Fruit fly (Drosophila melanogaster) whole organism, embryonic: Measurements from ENCODE around the gene Psn.
A peak's percentile ranks its signal among the peaks of the same experiment; 100 is the strongest.

Source experiments
- Adf1 ChIP-seq: fragments of 200-800 bp; sonication (Bioruptor generic); IDR thresholded peaks from 2 replicates; pipeline ENCODE4 v1.3.6; 2022; ENCODE audit warnings: missing biosample characterization, missing genetic modification characterization
- Awh ChIP-seq: fragments of 200-800 bp; sonication (Bioruptor generic); IDR thresholded peaks from 2 replicates; pipeline ENCODE4, ENCODE4 v1.3.6; 2022; ENCODE audit warnings: missing biosample characterization, missing genetic modification characterization
- B-H2 ChIP-seq: fragments of 200-800 bp; sonication (Bioruptor generic); optimal IDR thresholded peaks from 2 replicates; lab custom pipeline; 2018; ENCODE audit warnings: missing biosample characterization, mild to moderate bottlenecking, missing genetic modification characterization
- BEAF-32 ChIP-seq: fragments of 200-800 bp; sonication (Bioruptor generic); optimal IDR thresholded peaks from 3 replicates; lab custom pipeline; 2017; ENCODE audit warnings: missing biosample characterization, missing genetic modification characterization, mild to moderate bottlenecking, moderate library complexity, missing genetic modification reagents
- CG10209 ChIP-seq: fragments of 200-800 bp; sonication (Bioruptor generic); optimal IDR thresholded peaks from 3 replicates; lab custom pipeline; 2017; ENCODE audit warnings: missing biosample characterization, mild to moderate bottlenecking, missing genetic modification characterization, missing genetic modification reagents
- CG10462 ChIP-seq: fragments of 200-800 bp; sonication (Bioruptor generic); optimal IDR thresholded peaks from 2 replicates; lab custom pipeline; 2016; ENCODE audit warnings: missing biosample characterization, missing genetic modification characterization
- CG10959 ChIP-seq: fragments of 200-800 bp; sonication (Bioruptor generic); IDR thresholded peaks from 2 replicates; pipeline ENCODE4 v1.3.6; 2022; ENCODE audit warnings: missing biosample characterization, missing genetic modification characterization
- CG11696 ChIP-seq: fragments of 200-800 bp; sonication (Bioruptor generic); IDR thresholded peaks from 2 replicates; pipeline ENCODE4 v1.3.6; 2022; ENCODE audit warnings: missing biosample characterization, missing genetic modification characterization
- CG12071 ChIP-seq: fragments of 200-800 bp; sonication (Bioruptor generic); optimal IDR thresholded peaks from 3 replicates; lab custom pipeline; 2018; ENCODE audit warnings: missing biosample characterization, mild to moderate bottlenecking, missing genetic modification characterization
- CG12219 ChIP-seq: fragments of 200-800 bp; sonication (Bioruptor generic); optimal IDR thresholded peaks from 3 replicates; lab custom pipeline; 2018; ENCODE audit warnings: missing biosample characterization, mild to moderate bottlenecking, missing genetic modification characterization
- CG12391 ChIP-seq: fragments of 200-800 bp; sonication (Bioruptor generic); optimal IDR thresholded peaks from 3 replicates; lab custom pipeline; 2018; ENCODE audit warnings: missing biosample characterization, mild to moderate bottlenecking, missing genetic modification characterization, moderate library complexity
- CG15514 ChIP-seq: fragments of 200-800 bp; sonication (Bioruptor generic); optimal IDR thresholded peaks from 3 replicates; lab custom pipeline; 2017; ENCODE audit warnings: missing biosample characterization, missing genetic modification characterization, mild to moderate bottlenecking, moderate library complexity, missing genetic modification reagents
- CG16779 ChIP-seq: fragments of 200-800 bp; sonication (Bioruptor generic); IDR thresholded peaks from 2 replicates; pipeline ENCODE4 v1.3.6; 2022; ENCODE audit warnings: missing biosample characterization, missing genetic modification characterization
- CG32772 ChIP-seq: fragments of 200-800 bp; sonication (Bioruptor generic); IDR thresholded peaks from 2 replicates; pipeline ENCODE4 v1.3.6; 2022; ENCODE audit warnings: missing biosample characterization, missing genetic modification characterization
- CG33213 ChIP-seq: fragments of 200-800 bp; sonication (Bioruptor generic); optimal IDR thresholded peaks from 3 replicates; lab custom pipeline; 2016; ENCODE audit warnings: missing biosample characterization, missing genetic modification characterization
- CG3407 ChIP-seq: fragments of 200-800 bp; sonication (Bioruptor generic); optimal IDR thresholded peaks from 2 replicates; lab custom pipeline; 2018; ENCODE audit warnings: missing biosample characterization, mild to moderate bottlenecking, missing genetic modification characterization
- CG34422 ChIP-seq: fragments of 200-800 bp; sonication (Bioruptor generic); IDR thresholded peaks from 3 replicates; pipeline ENCODE4 v1.3.6; 2022; ENCODE audit warnings: missing biosample characterization, missing genetic modification characterization
- CG4328 ChIP-seq: fragments of 200-800 bp; sonication (Bioruptor generic); optimal IDR thresholded peaks from 3 replicates; lab custom pipeline; 2017; ENCODE audit warnings: missing biosample characterization, missing genetic modification reagents, missing genetic modification characterization
- CG6254 ChIP-seq: fragments of 200-800 bp; sonication (Bioruptor generic); optimal IDR thresholded peaks from 3 replicates; lab custom pipeline; 2017; ENCODE audit warnings: mild to moderate bottlenecking, missing biosample characterization, missing genetic modification reagents, missing genetic modification characterization
- Deaf1 ChIP-seq: fragments of 200-800 bp; optimal IDR thresholded peaks from 3 replicates; lab custom pipeline; 2019; ENCODE audit warnings: missing biosample characterization, mild to moderate bottlenecking, missing genetic modification characterization, moderate library complexity
- Gsc ChIP-seq: fragments of 200-800 bp; sonication (Bioruptor generic); IDR thresholded peaks from 2 replicates; pipeline ENCODE4 v1.3.6; 2022; ENCODE audit warnings: missing biosample characterization, missing genetic modification characterization
- Gug ChIP-seq: fragments of 200-800 bp; sonication (Bioruptor generic); IDR thresholded peaks from 4 replicates; pipeline ENCODE4 v1.3.6; 2022; ENCODE audit warnings: missing biosample characterization, missing genetic modification characterization
- Hand ChIP-seq: fragments of 200-800 bp; sonication (Bioruptor generic); optimal IDR thresholded peaks from 2 replicates; lab custom pipeline; 2017; ENCODE audit warnings: mild to moderate bottlenecking, missing biosample characterization, missing genetic modification reagents, missing genetic modification characterization
- Hr39 ChIP-seq: fragments of >200 bp; optimal IDR thresholded peaks from 2 replicates; lab custom pipeline; 2017
- Myb ChIP-seq: fragments of 200-800 bp; sonication (Bioruptor generic); optimal IDR thresholded peaks from 2 replicates; lab custom pipeline; 2016; ENCODE audit warnings: missing biosample characterization, missing genetic modification characterization
- NC2β ChIP-seq: fragments of 200-800 bp; sonication (Bioruptor generic); optimal IDR thresholded peaks from 2 replicates; lab custom pipeline; 2016; ENCODE audit warnings: missing biosample characterization, missing genetic modification characterization
- Nf-YA ChIP-seq: fragments of 200-800 bp; sonication (Bioruptor generic); IDR thresholded peaks from 2 replicates; pipeline ENCODE4 v1.3.6; 2022; ENCODE audit warnings: missing biosample characterization, missing genetic modification characterization
- NfI ChIP-seq: fragments of 200-800 bp; sonication (Bioruptor generic); optimal IDR thresholded peaks from 3 replicates; lab custom pipeline; 2018; ENCODE audit warnings: missing biosample characterization, mild to moderate bottlenecking, missing genetic modification characterization, moderate library complexity
- Sox100B ChIP-seq: fragments of 200-800 bp; sonication (Bioruptor generic); optimal IDR thresholded peaks from 3 replicates; lab custom pipeline; 2018; ENCODE audit warnings: missing biosample characterization, mild to moderate bottlenecking, missing genetic modification characterization
- ato ChIP-seq: fragments of 200-800 bp; sonication (Bioruptor generic); IDR thresholded peaks from 2 replicates; pipeline ENCODE4 v1.3.6; 2022; ENCODE audit warnings: missing biosample characterization, missing genetic modification characterization; ENCODE audit not compliant: partially characterized antibody
- bsh ChIP-seq, 2 experiments: fragments of 200-800 bp; sonication (Bioruptor generic); optimal IDR thresholded peaks; 2 replicates each; lab custom pipeline; 2017 to 2018; ENCODE audit warnings: mild to moderate bottlenecking in 2 of 2, missing biosample characterization in 2 of 2, missing genetic modification characterization in 2 of 2, moderate library complexity in 1 of 2
- dati ChIP-seq: fragments of 200-800 bp; sonication (Bioruptor generic); IDR thresholded peaks from 2 replicates; pipeline ENCODE4 v1.3.6; 2022; ENCODE audit warnings: missing biosample characterization, missing genetic modification characterization
- gce ChIP-seq: fragments of 200-800 bp; sonication (Bioruptor generic); IDR thresholded peaks from 3 replicates; pipeline ENCODE4 v1.3.6; 2022; ENCODE audit warnings: missing biosample characterization, missing genetic modification characterization
- gfzf ChIP-seq: fragments of 200-800 bp; sonication (Bioruptor generic); optimal IDR thresholded peaks from 2 replicates; lab custom pipeline; 2016; ENCODE audit warnings: missing biosample characterization, mild to moderate bottlenecking, missing genetic modification characterization, moderate library complexity
- ham ChIP-seq: fragments of 200-800 bp; sonication (Bioruptor generic); IDR thresholded peaks from 2 replicates; pipeline ENCODE4 v1.3.6; 2022; ENCODE audit warnings: missing biosample characterization, missing genetic modification characterization
- hbn ChIP-seq: fragments of 200-800 bp; sonication (Bioruptor generic); IDR thresholded peaks from 2 replicates; pipeline ENCODE4 v1.3.6; 2022; ENCODE audit warnings: missing biosample characterization, missing genetic modification characterization; ENCODE audit not compliant: partially characterized antibody
- her ChIP-seq: fragments of 200-800 bp; sonication (Bioruptor generic); optimal IDR thresholded peaks from 2 replicates; lab custom pipeline; 2016; ENCODE audit warnings: missing biosample characterization, missing genetic modification characterization
- insv ChIP-seq, 2 experiments: fragments of 200-800 bp; sonication (Bioruptor generic); optimal IDR thresholded peaks; 3 replicates each; lab custom pipeline; 2016 to 2018; ENCODE audit warnings: missing biosample characterization in 2 of 2, missing genetic modification characterization in 2 of 2
- ken ChIP-seq: fragments of 200-800 bp; sonication (Bioruptor generic); IDR thresholded peaks from 3 replicates; pipeline ENCODE4 v1.3.6; 2022; ENCODE audit warnings: missing biosample characterization, missing genetic modification characterization
- klu ChIP-seq: fragments of 200-800 bp; sonication (Bioruptor generic); IDR thresholded peaks from 2 replicates; pipeline ENCODE4 v1.3.6; 2022; ENCODE audit warnings: missing biosample characterization, missing genetic modification characterization
- lab ChIP-seq: fragments of 200-800 bp; sonication (Bioruptor generic); optimal IDR thresholded peaks from 3 replicates; lab custom pipeline; 2017; ENCODE audit warnings: missing biosample characterization, missing genetic modification characterization, mild to moderate bottlenecking, moderate library complexity, missing genetic modification reagents
- lilli ChIP-seq: fragments of 200-800 bp; sonication (Bioruptor generic); optimal IDR thresholded peaks from 3 replicates; lab custom pipeline; 2016; ENCODE audit warnings: missing biosample characterization, missing genetic modification characterization
- prd ChIP-seq, 3 experiments: fragments of >200 bp in 2 of 3; fragments of 200-800 bp in 1 of 3; sonication (Bioruptor generic) in 1 of 3; optimal IDR thresholded peaks in 2 of 3; IDR thresholded peaks in 1 of 3; 2 replicates in 2 of 3; 3 replicates in 1 of 3; pipeline versions ENCODE4 v1.3.6 to Lab custom; 2017 to 2022; ENCODE audit warnings: missing biosample characterization in 1 of 3, missing genetic modification characterization in 1 of 3
- repo ChIP-seq: fragments of 200-800 bp; sonication (Bioruptor generic); optimal IDR thresholded peaks from 2 replicates; lab custom pipeline; 2016; ENCODE audit warnings: missing biosample characterization, missing genetic modification characterization
- row ChIP-seq: fragments of 200-800 bp; sonication (Bioruptor generic); IDR thresholded peaks from 3 replicates; pipeline ENCODE4 v1.3.6; 2022; ENCODE audit warnings: missing biosample characterization, missing genetic modification characterization
- seq ChIP-seq: fragments of 200-800 bp; sonication (Bioruptor generic); IDR thresholded peaks from 2 replicates; pipeline ENCODE4 v1.3.6; 2022; ENCODE audit warnings: missing biosample characterization, missing genetic modification characterization
- tgo ChIP-seq: fragments of 200-800 bp; sonication (Bioruptor generic); IDR thresholded peaks from 3 replicates; pipeline ENCODE4 v1.3.6; 2022; ENCODE audit warnings: missing biosample characterization, missing genetic modification characterization
- wek ChIP-seq: fragments of 200-800 bp; sonication (Bioruptor generic); optimal IDR thresholded peaks from 3 replicates; lab custom pipeline; 2018; ENCODE audit warnings: missing biosample characterization, mild to moderate bottlenecking, missing genetic modification characterization, moderate library complexity
- zen2 ChIP-seq: fragments of 200-800 bp; sonication (Bioruptor generic); IDR thresholded peaks from 3 replicates; pipeline ENCODE4 v1.3.6; 2022; ENCODE audit warnings: missing biosample characterization, missing genetic modification characterization; ENCODE audit not compliant: partially characterized antibody
- zfh1 ChIP-seq: fragments of 200-800 bp; sonication (Bioruptor generic); IDR thresholded peaks from 3 replicates; pipeline ENCODE4 v1.3.6; 2022; ENCODE audit warnings: missing biosample characterization, missing genetic modification characterization
- zfh2 ChIP-seq: fragments of 200-800 bp; sonication (Bioruptor generic); optimal IDR thresholded peaks from 2 replicates; lab custom pipeline; 2016; ENCODE audit warnings: missing biosample characterization, missing genetic modification characterization

Gene Psn

dm6 chr3L:20388983-20389382 lies 43.3 kb upstream of the Psn start (continued):
- TF ChIP-seq lilli (GFP tag; lab: Kevin White, UChicago) = peak; percentile 68
- TF ChIP-seq Hr39 = no peak
- peak; percentile 57 for TF ChIP-seq her (GFP tag; lab: Kevin White, UChicago)
- TF ChIP-seq CG6254 (GFP tag; lab: Kevin White, UChicago) = no peak
- TF ChIP-seq repo (GFP tag; lab: Kevin White, UChicago) = no peak
- TF ChIP-seq zfh2 (GFP tag; lab: Kevin White, UChicago) = peak; percentile 7
- TF ChIP-seq gfzf (GFP tag; lab: Kevin White, UChicago) = no peak
- no peak for TF ChIP-seq Sox100B (GFP tag; lab: Kevin White, UChicago)
- peak; percentile 57; the same call in 1 of the 3 replicates for TF ChIP-seq CG34422 (GFP tag; lab: Robert Waterston, UW)
- no peak for TF ChIP-seq CG3407 (GFP tag; lab: Kevin White, UChicago)
- no peak for TF ChIP-seq CG4328 (GFP tag; lab: Kevin White, UChicago)
- TF ChIP-seq seq (GFP tag; lab: Robert Waterston, UW) = peak; percentile 30; the same call in 1 of the 2 replicates
- TF ChIP-seq prd (optimal IDR thresholded peaks at IDR 0.05; lab: Kevin White, UChicago) = no peak
- peak; percentile 49; the same call in 1 of the 3 replicates for TF ChIP-seq prd (GFP tag; IDR thresholded peaks at IDR 0.05; lab: Robert Waterston, UW)
- TF ChIP-seq ham (GFP tag; lab: Robert Waterston, UW) = no peak
- TF ChIP-seq Deaf1 (tag; lab: Kevin White, UChicago) = peak; percentile 17
- TF ChIP-seq hbn (GFP tag; lab: Robert Waterston, UW) = no peak
- TF ChIP-seq zen2 (GFP tag; lab: Robert Waterston, UW) = no peak
- peak; percentile 44 for TF ChIP-seq NfI (GFP tag; lab: Kevin White, UChicago)
- TF ChIP-seq Myb (GFP tag; lab: Kevin White, UChicago) = peak; percentile 13
- no peak for TF ChIP-seq Gsc
- TF ChIP-seq CG33213 (GFP tag; lab: Kevin White, UChicago) = no peak
- peak; percentile 67 for TF ChIP-seq lab (GFP tag; lab: Kevin White, UChicago)
- TF ChIP-seq BEAF-32 (GFP tag; lab: Kevin White, UChicago) = no peak
- TF ChIP-seq CG10959 = no peak
- no peak for TF ChIP-seq CG32772 (GFP tag; lab: Robert Waterston, UW)
- TF ChIP-seq B-H2 (GFP tag; lab: Kevin White, UChicago) = no peak
- TF ChIP-seq zfh1 (GFP tag; lab: Robert Waterston, UW) = no peak
- TF ChIP-seq Gug (GFP tag; lab: Robert Waterston, UW) = peak; percentile 22; the same call in 1 of the 4 replicates
- TF ChIP-seq Hand (GFP tag; lab: Kevin White, UChicago) = no peak
- no peak for TF ChIP-seq CG16779
- peak; percentile 18 for TF ChIP-seq CG12071
- no peak for TF ChIP-seq Nf-YA (GFP tag; lab: Robert Waterston, UW)
- TF ChIP-seq ken (GFP tag; lab: Robert Waterston, UW) = no peak
- no peak for TF ChIP-seq wek
- peak; percentile 6 for TF ChIP-seq NC2β (GFP tag; lab: Kevin White, UChicago)
- TF ChIP-seq bsh (GFP tag; optimal IDR thresholded peaks at IDR 0.05; lab: Kevin White, UChicago) = peak in 1 of 2 experiments; percentile 0
- peak; percentile 20 for TF ChIP-seq CG12391 (tag; lab: Kevin White, UChicago)
- TF ChIP-seq insv (GFP tag; optimal IDR thresholded peaks at IDR 0.05; lab: Kevin White, UChicago) = no peak
- no peak for TF ChIP-seq gce (GFP tag; lab: Robert Waterston, UW)
- no peak for TF ChIP-seq ato (GFP tag; lab: Robert Waterston, UW)
- TF ChIP-seq tgo (GFP tag; lab: Robert Waterston, UW) = peak; percentile 51; the same call in 1 of the 3 replicates
- no peak for TF ChIP-seq dati
- TF ChIP-seq CG11696 (GFP tag; lab: Robert Waterston, UW) = no peak
- TF ChIP-seq CG15514 (GFP tag; lab: Kevin White, UChicago) = peak; percentile 40
- TF ChIP-seq klu (GFP tag; lab: Robert Waterston, UW) = no peak
- TF ChIP-seq CG12219 = peak; percentile 34
- peak; percentile 63 for TF ChIP-seq row (GFP tag; lab: Robert Waterston, UW)
- 0 out of 2 replicates have a peak, but pooled peaks have one; percentile 32 for TF ChIP-seq Awh (GFP tag; lab: Robert Waterston, UW)
- no peak for TF ChIP-seq Adf1
- TF ChIP-seq CG10462 (GFP tag; lab: Kevin White, UChicago) = no peak
- peak; percentile 28 for TF ChIP-seq CG10209 (GFP tag; lab: Kevin White, UChicago)
